Worm (Caenorhabditis elegans) whole organism, late embryonic: ENCODE results near the gene F27D9.12.

Experiments
- ceh-22 ChIP-seq: sonication (generic microtip); optimal IDR thresholded peaks from 2 replicates; lab custom pipeline; 2017; ENCODE audit warnings: missing biosample characterization, missing genetic modification characterization
- elt-2 ChIP-seq: sonication (generic microtip); optimal IDR thresholded peaks from 2 replicates; lab custom pipeline; 2016; ENCODE audit warnings: missing genetic modification reagents, missing genetic modification characterization, missing compliant biosample characterization
- ets-4 ChIP-seq: sonication (generic microtip); optimal IDR thresholded peaks from 2 replicates; lab custom pipeline; 2016; ENCODE audit warnings: missing genetic modification characterization, missing compliant biosample characterization
- hlh-30 ChIP-seq: sonication (generic microtip); optimal IDR thresholded peaks from 2 replicates; lab custom pipeline; 2017; ENCODE audit warnings: antibody characterized with exemption, missing genetic modification characterization, missing compliant biosample characterization; ENCODE audit not compliant: insufficient read depth
- lim-6 ChIP-seq: sonication (generic microtip); optimal IDR thresholded peaks from 2 replicates; lab custom pipeline; 2016; ENCODE audit warnings: missing genetic modification characterization, missing compliant biosample characterization
- mec-3 ChIP-seq: sonication (generic microtip); optimal IDR thresholded peaks from 2 replicates; lab custom pipeline; 2016; ENCODE audit warnings: borderline replicate concordance, missing genetic modification characterization, missing compliant biosample characterization
- sdc-2 ChIP-seq: sonication (generic microtip); optimal IDR thresholded peaks from 2 replicates; lab custom pipeline; 2016; ENCODE audit warnings: missing genotype, missing genetic modification characterization, missing compliant biosample characterization

- TF ChIP-seq ceh-22: no peak
- no peak for TF ChIP-seq mec-3
- TF ChIP-seq elt-2 (tag; lab: Kevin White, UChicago): no peak
- TF ChIP-seq lim-6 (tag; lab: Kevin White, UChicago): no peak
- TF ChIP-seq sdc-2 (tag; lab: Kevin White, UChicago): no peak
- no peak for TF ChIP-seq hlh-30 (tag; lab: Kevin White, UChicago)
- no peak for TF ChIP-seq ets-4
Observed at ce11 chrX:7661628-7662027, 4.9 kb upstream of the F27D9.12 start.
